Fruit fly (Drosophila melanogaster) whole organism: ENCODE measurements around the gene Msp300.

ENCODE experiments used
- CG8478 ChIP-seq: fragments of >200 bp; optimal IDR thresholded peaks from 2 replicates; lab custom pipeline; 2018; ENCODE audit warnings: inconsistent platforms
- EcR ChIP-seq, 2 experiments: fragments of >200 bp; optimal IDR thresholded peaks; 2 replicates each; lab custom pipeline; 2017; ENCODE audit warnings: missing biosample characterization in 2 of 2, missing genetic modification characterization in 2 of 2, missing genetic modification reagents in 2 of 2
- usp ChIP-seq: fragments of >200 bp; optimal IDR thresholded peaks from 2 replicates; lab custom pipeline; 2017; ENCODE audit warnings: missing biosample characterization, missing genetic modification characterization, mixed read lengths

DNA sequence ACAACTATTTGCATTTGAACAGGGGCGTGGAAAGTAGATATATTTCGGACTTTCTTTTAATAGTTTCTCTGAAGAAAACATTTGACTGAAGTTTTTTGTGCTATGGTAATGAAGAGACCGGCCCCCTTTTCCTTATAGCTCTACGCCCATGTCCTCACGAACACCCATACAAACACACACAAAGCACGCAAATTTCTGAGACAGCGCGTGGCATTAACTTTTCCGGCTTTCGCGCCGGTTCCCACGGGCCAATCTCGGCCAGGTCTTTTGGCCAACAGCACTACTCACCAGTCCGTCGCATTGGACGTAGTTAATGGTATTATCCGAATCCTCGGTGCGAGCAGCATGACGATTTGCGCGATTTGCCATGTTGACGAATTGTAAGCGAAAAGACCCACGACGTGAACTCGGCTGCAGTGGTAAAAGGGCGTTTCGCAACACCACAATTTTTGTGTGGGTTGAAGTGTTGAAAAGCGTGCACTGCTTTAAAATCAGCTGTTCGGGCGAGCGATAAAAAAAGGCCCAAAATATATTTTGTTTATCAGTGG lies 48.2 kb upstream of the Msp300 start, which contains the start of gene senju:
- no peak for TF ChIP-seq CG8478 (lab: Kevin White, UChicago)
- TF ChIP-seq usp (GFP tag; lab: Kevin White, UChicago) = no peak
- TF ChIP-seq EcR (GFP tag; optimal IDR thresholded peaks at IDR 0.05; lab: Kevin White, UChicago) = no peak
